Worm (Caenorhabditis elegans) whole organism, young adult: ENCODE results near the gene T26H5.9.
A peak's percentile ranks its signal among the peaks of the same experiment; 100 is the strongest.

Experiments used
- B0336.3 ChIP-seq: fragments of 200-800 bp; sonication (Bioruptor generic); IDR thresholded peaks from 2 replicates; pipeline ENCODE4 v1.3.6; 2022; ENCODE audit warnings: missing genetic modification characterization, missing compliant biosample characterization
- D2030.7 ChIP-seq: fragments of 200-800 bp; sonication (Bioruptor generic); IDR thresholded peaks from 2 replicates; pipeline ENCODE4 v1.3.6; 2022; ENCODE audit warnings: missing genetic modification reagents, missing genetic modification characterization, missing compliant biosample characterization
- fkh-3 ChIP-seq: sonication (generic microtip); optimal IDR thresholded peaks from 2 replicates; lab custom pipeline; 2016; ENCODE audit warnings: mild to moderate bottlenecking, missing genetic modification characterization, missing compliant biosample characterization
- sdz-38 ChIP-seq: sonication (generic microtip); optimal IDR thresholded peaks from 2 replicates; lab custom pipeline; 2016; ENCODE audit warnings: missing genotype, missing genetic modification characterization, missing compliant biosample characterization

DNA sequence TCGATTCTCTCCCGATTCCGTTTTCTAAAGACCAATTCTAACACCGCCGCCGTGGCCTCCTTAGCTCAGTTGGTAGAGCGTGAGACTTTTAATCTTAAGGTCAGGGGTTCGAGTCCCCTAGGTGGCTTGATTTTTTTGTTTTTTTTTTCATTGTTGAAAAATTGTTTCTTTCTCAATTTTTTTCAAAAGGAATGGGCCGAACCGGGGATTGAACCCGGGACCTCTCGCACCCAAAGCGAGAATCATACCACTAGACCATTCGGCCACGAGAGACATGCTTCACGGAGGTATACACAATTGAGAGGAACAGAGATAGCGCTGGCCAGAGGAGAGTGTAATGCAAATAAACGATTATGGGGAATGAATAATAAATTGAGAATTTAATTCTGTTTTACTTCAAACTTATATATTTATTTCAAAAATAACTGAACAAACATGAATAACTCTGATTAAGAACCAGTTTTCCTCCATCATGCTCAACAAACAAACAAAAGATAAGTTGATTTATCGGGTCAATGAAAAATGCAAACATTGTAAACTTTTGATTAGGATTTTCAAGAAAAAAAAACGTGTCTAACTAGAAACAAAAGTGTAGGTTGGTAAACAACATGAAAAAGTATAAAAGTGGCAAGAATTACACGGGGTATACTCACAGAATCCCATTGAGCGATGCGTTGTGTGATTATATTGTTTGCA lies 20.5 kb downstream of the T26H5.9 start, which contains the start of gene pqn-71:
- TF ChIP-seq D2030.7 (GFP tag; lab: Robert Waterston, UW), result peak; percentile 97
- TF ChIP-seq sdz-38 (tag; lab: Kevin White, UChicago), result no peak
- peak; percentile 94 for TF ChIP-seq B0336.3 (GFP tag; lab: Robert Waterston, UW)
- TF ChIP-seq fkh-3 (tag; lab: Kevin White, UChicago), result peak; percentile 84
